Worm (Caenorhabditis elegans) whole organism, late embryonic: Measurements from ENCODE around the gene T20D4.7.
"Not testable (repeated sequence)": the region's sequence is repeated elsewhere in the genome, so short reads cannot be mapped to it uniquely, and the experiment has no call there.

ENCODE experiments used
- F13H6.1 ChIP-seq: sonication (generic microtip); optimal IDR thresholded peaks from 2 replicates; lab custom pipeline; 2016; ENCODE audit warnings: missing genetic modification characterization, missing compliant biosample characterization
- ahr-1 ChIP-seq: sonication (generic microtip); optimal IDR thresholded peaks from 2 replicates; lab custom pipeline; 2016; ENCODE audit warnings: missing genetic modification characterization, missing compliant biosample characterization
- ceh-14 ChIP-seq: sonication (generic microtip); optimal IDR thresholded peaks from 2 replicates; lab custom pipeline; 2016; ENCODE audit warnings: missing genotype, missing genetic modification characterization, missing compliant biosample characterization
- ceh-19 ChIP-seq: fragments of 200-800 bp; sonication (Bioruptor generic); optimal IDR thresholded peaks from 2 replicates; lab custom pipeline; 2018; ENCODE audit warnings: mild to moderate bottlenecking, missing genetic modification characterization, missing compliant biosample characterization
- ceh-2 ChIP-seq: sonication (generic microtip); optimal IDR thresholded peaks from 2 replicates; lab custom pipeline; 2016; ENCODE audit warnings: missing genotype, missing genetic modification characterization, missing compliant biosample characterization
- ceh-30 ChIP-seq: fragments of 150-350 bp; optimal IDR thresholded peaks from 2 replicates; lab custom pipeline; 2014; ENCODE audit warnings: missing biosample characterization, missing genetic modification characterization
- ceh-31 ChIP-seq: sonication (generic microtip); optimal IDR thresholded peaks from 2 replicates; lab custom pipeline; 2016; ENCODE audit warnings: missing genetic modification characterization, missing compliant biosample characterization
- ceh-6 ChIP-seq: fragments of 200-800 bp; sonication (Bioruptor generic); optimal IDR thresholded peaks from 2 replicates; lab custom pipeline; 2018; ENCODE audit warnings: mild to moderate bottlenecking, missing genetic modification characterization, missing compliant biosample characterization
- ceh-9 ChIP-seq: sonication (generic microtip); optimal IDR thresholded peaks from 2 replicates; lab custom pipeline; 2016; ENCODE audit warnings: mild to moderate bottlenecking, missing genetic modification characterization, inconsistent platforms, missing compliant biosample characterization
- che-1 ChIP-seq: sonication (generic microtip); optimal IDR thresholded peaks from 2 replicates; lab custom pipeline; 2016; ENCODE audit warnings: mild to moderate bottlenecking, missing genetic modification characterization, missing compliant biosample characterization
- dmd-4 ChIP-seq: sonication (generic microtip); optimal IDR thresholded peaks from 2 replicates; lab custom pipeline; 2016; ENCODE audit warnings: borderline replicate concordance, missing genetic modification characterization, missing compliant biosample characterization
- dve-1 ChIP-seq: sonication (generic microtip); optimal IDR thresholded peaks from 2 replicates; lab custom pipeline; 2017; ENCODE audit warnings: antibody characterized with exemption, mild to moderate bottlenecking, missing genetic modification characterization, missing compliant biosample characterization
- fax-1 ChIP-seq: sonication (generic microtip); optimal IDR thresholded peaks from 2 replicates; lab custom pipeline; 2016; ENCODE audit warnings: missing genotype, missing genetic modification characterization, missing compliant biosample characterization
- fkh-10 ChIP-seq: fragments of 150-350 bp; optimal IDR thresholded peaks from 2 replicates; lab custom pipeline; 2014; ENCODE audit warnings: missing biosample characterization, missing genetic modification reagents, missing genetic modification characterization
- gmeb-2 ChIP-seq: sonication (generic microtip); optimal IDR thresholded peaks from 2 replicates; lab custom pipeline; 2016; ENCODE audit warnings: missing genetic modification characterization, inconsistent platforms, missing compliant biosample characterization
- hlh-13 ChIP-seq: fragments of 200-800 bp; sonication (Bioruptor generic); optimal IDR thresholded peaks from 2 replicates; lab custom pipeline; 2018; ENCODE audit warnings: mild to moderate bottlenecking, missing genetic modification characterization, missing compliant biosample characterization
- hlh-15 ChIP-seq: sonication (generic microtip); optimal IDR thresholded peaks from 2 replicates; lab custom pipeline; 2016; ENCODE audit warnings: missing genetic modification characterization, missing compliant biosample characterization
- hlh-30 ChIP-seq: sonication (generic microtip); optimal IDR thresholded peaks from 2 replicates; lab custom pipeline; 2017; ENCODE audit warnings: antibody characterized with exemption, missing genetic modification characterization, missing compliant biosample characterization; ENCODE audit not compliant: insufficient read depth
- hlh-8 ChIP-seq: sonication (generic microtip); optimal IDR thresholded peaks from 2 replicates; lab custom pipeline; 2016; ENCODE audit warnings: missing genotype, missing genetic modification characterization, missing compliant biosample characterization
- lim-6 ChIP-seq: sonication (generic microtip); optimal IDR thresholded peaks from 2 replicates; lab custom pipeline; 2016; ENCODE audit warnings: missing genetic modification characterization, missing compliant biosample characterization
- madf-2 ChIP-seq: sonication (generic microtip); optimal IDR thresholded peaks from 2 replicates; lab custom pipeline; 2017; ENCODE audit warnings: missing genetic modification characterization, missing compliant biosample characterization
- nhr-11 ChIP-seq: fragments of 150-350 bp; optimal IDR thresholded peaks from 2 replicates; lab custom pipeline; 2014; ENCODE audit warnings: missing biosample characterization, missing genetic modification characterization
- npax-4 ChIP-seq: sonication (generic microtip); optimal IDR thresholded peaks from 2 replicates; lab custom pipeline; 2016; ENCODE audit warnings: missing genetic modification characterization, missing compliant biosample characterization
- pag-3 ChIP-seq: sonication (generic microtip); optimal IDR thresholded peaks from 2 replicates; lab custom pipeline; 2016; ENCODE audit warnings: missing compliant biosample characterization, missing genetic modification characterization, borderline replicate concordance
- pax-1 ChIP-seq: fragments of 150-350 bp; optimal IDR thresholded peaks from 2 replicates; lab custom pipeline; 2014; ENCODE audit warnings: missing biosample characterization, missing genetic modification characterization
- pha-2 ChIP-seq: sonication (generic microtip); optimal IDR thresholded peaks from 2 replicates; lab custom pipeline; 2017; ENCODE audit warnings: mild to moderate bottlenecking, missing genetic modification characterization, missing compliant biosample characterization
- pha-4 ChIP-seq: fragments of 150-350 bp; optimal IDR thresholded peaks from 2 replicates; lab custom pipeline; 2018; ENCODE audit warnings: missing biosample characterization, missing genetic modification reagents, missing genetic modification characterization
- pqm-1 ChIP-seq: sonication (generic microtip); optimal IDR thresholded peaks from 2 replicates; lab custom pipeline; 2016; ENCODE audit warnings: missing genetic modification characterization, missing compliant biosample characterization
- pros-1 ChIP-seq: fragments of 150-350 bp; optimal IDR thresholded peaks from 2 replicates; lab custom pipeline; 2014; ENCODE audit warnings: missing biosample characterization, missing genetic modification reagents, missing genetic modification characterization
- ref-2 ChIP-seq: sonication (generic microtip); optimal IDR thresholded peaks from 2 replicates; lab custom pipeline; 2016; ENCODE audit warnings: missing genetic modification characterization, missing compliant biosample characterization
- sdc-2 ChIP-seq: sonication (generic microtip); optimal IDR thresholded peaks from 2 replicates; lab custom pipeline; 2016; ENCODE audit warnings: missing genotype, missing genetic modification characterization, missing compliant biosample characterization
- syd-9 ChIP-seq: sonication (generic microtip); optimal IDR thresholded peaks from 2 replicates; lab custom pipeline; 2016; ENCODE audit warnings: mild to moderate bottlenecking, missing genetic modification characterization, moderate library complexity, missing compliant biosample characterization
- tbx-2 ChIP-seq: sonication (generic microtip); optimal IDR thresholded peaks from 2 replicates; lab custom pipeline; 2016; ENCODE audit warnings: missing genetic modification characterization, missing compliant biosample characterization
- zip-5 ChIP-seq: sonication (generic microtip); optimal IDR thresholded peaks from 2 replicates; lab custom pipeline; 2016; ENCODE audit warnings: missing genetic modification characterization, missing compliant biosample characterization
- ztf-16 ChIP-seq: sonication (generic microtip); optimal IDR thresholded peaks from 2 replicates; lab custom pipeline; 2017; ENCODE audit warnings: missing genetic modification characterization, missing compliant biosample characterization

The T20D4.7 gene

DNA sequence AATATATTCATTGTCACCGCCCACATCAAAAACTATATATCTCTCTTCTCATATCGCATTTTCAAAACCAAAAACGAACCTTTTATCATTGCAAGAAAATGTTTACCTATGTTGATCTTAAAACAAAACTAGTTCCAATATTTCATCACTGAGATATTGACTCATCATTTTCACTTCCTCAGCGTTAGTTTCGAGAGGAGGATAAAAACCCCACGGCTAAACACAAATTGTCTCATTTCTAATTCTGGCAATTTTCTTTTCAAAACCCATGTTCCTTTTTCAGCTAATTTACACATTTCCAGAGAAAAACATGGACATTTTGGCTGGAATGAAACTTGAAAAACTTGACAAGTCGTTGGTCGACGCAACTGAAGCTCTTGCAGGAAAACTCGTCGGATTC lies at the start of gene T20D4.7:
Gene T20D4.7 (plus strand): TSS at position 301 of the 400 bp plus-strand sequence.
- TF ChIP-seq pha-4 (tag; lab: Kevin White, UChicago), result no peak
- TF ChIP-seq lim-6 (tag; lab: Kevin White, UChicago), result no peak
- TF ChIP-seq dve-1 (tag; lab: Kevin White, UChicago), result no peak
- TF ChIP-seq fax-1 (tag; lab: Kevin White, UChicago), result no peak
- TF ChIP-seq ceh-14 (tag; lab: Kevin White, UChicago), result no peak
- TF ChIP-seq syd-9 (tag; lab: Kevin White, UChicago), result no peak
- TF ChIP-seq hlh-15 (tag; lab: Kevin White, UChicago), result no peak
- TF ChIP-seq ceh-19 (GFP tag; lab: Kevin White, UChicago), result no peak
- no peak for TF ChIP-seq pax-1

DNA sequence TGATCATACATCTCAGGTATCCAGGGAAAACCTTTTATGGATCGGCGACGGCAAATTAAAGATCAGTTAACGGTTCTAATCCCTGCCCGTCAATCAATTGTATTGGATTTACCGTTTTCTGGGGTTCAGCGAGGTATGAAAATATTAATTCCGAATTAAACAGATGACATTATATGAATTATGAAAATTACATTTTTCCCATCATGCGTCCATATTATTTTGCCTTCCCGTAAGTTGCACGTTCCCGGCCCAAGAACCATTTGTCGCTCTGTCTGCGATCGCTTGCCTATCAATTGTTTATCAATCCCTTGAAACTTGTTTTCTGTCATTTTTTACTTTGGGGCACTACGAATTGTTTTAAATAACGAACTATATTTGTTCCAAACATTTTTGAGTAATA lies 47.1 kb upstream of the T20D4.7 start:
- TF ChIP-seq npax-4 (tag; lab: Kevin White, UChicago) (no peak), pax-1 (no peak), ceh-30 (tag; lab: Kevin White, UChicago) (no peak), madf-2 (tag; lab: Kevin White, UChicago) (no peak), ahr-1 (tag; lab: Kevin White, UChicago) (no peak), ref-2 (tag; lab: Kevin White, UChicago) (no peak), nhr-11 (no peak), ceh-6 (GFP tag; lab: Kevin White, UChicago) (no peak), pag-3 (tag; lab: Kevin White, UChicago) (no peak), hlh-30 (tag; lab: Kevin White, UChicago) (no peak), zip-5 (tag; lab: Kevin White, UChicago) (no peak), pha-2 (tag; lab: Kevin White, UChicago) (no peak), fax-1 (tag; lab: Kevin White, UChicago) (no peak), pha-4 (tag; lab: Kevin White, UChicago) (no peak), ztf-16 (tag; lab: Kevin White, UChicago) (no peak), ceh-31 (no peak), hlh-8 (tag; lab: Kevin White, UChicago) (no peak), gmeb-2 (tag; lab: Kevin White, UChicago) (no peak)
- TF ChIP-seq, all 69 proteins: peak for 0

DNA sequence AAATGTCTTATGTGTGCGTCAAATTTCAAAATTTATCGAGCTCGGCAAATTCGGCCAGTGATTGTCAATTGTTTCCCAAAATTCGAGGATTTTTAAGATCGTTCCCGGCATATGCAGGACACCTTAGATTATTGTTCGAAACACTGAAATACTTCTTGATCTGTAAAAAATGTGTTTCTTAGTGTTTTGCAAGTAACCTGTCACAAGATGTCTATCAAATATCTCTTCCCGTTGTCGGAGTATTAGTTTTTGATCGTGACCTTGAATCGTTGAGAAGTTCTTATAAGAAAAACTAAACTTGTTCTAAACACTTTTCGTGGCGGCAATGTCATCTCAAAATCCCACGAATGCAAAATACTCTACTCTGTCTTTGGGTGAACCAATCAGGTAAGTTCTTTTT lies 46.2 kb upstream of the T20D4.7 start, which contains the start of gene C04E12.4:
Gene C04E12.4 (plus strand): TSS at position 301 of the 400 bp plus-strand sequence.
- TF ChIP-seq dve-1 (tag; lab: Kevin White, UChicago), result no peak
- no peak for TF ChIP-seq F13H6.1 (tag; lab: Kevin White, UChicago)
- TF ChIP-seq ahr-1 (tag; lab: Kevin White, UChicago), result no peak
- no peak for TF ChIP-seq sdc-2 (tag; lab: Kevin White, UChicago)
- no peak for TF ChIP-seq ceh-19 (GFP tag; lab: Kevin White, UChicago)
- TF ChIP-seq pqm-1 (tag; lab: Kevin White, UChicago), result no peak
- TF ChIP-seq hlh-13 (GFP tag; lab: Kevin White, UChicago), result no peak
- no peak for TF ChIP-seq fkh-10 (GFP tag; lab: Kevin White, UChicago)
- TF ChIP-seq ceh-2 (tag; lab: Kevin White, UChicago), result no peak
- no peak for TF ChIP-seq tbx-2 (tag; lab: Kevin White, UChicago)
- TF ChIP-seq ref-2 (tag; lab: Kevin White, UChicago), result no peak
- no peak for TF ChIP-seq dmd-4 (tag; lab: Kevin White, UChicago)
- no peak for TF ChIP-seq gmeb-2 (tag; lab: Kevin White, UChicago)
- no peak for TF ChIP-seq ceh-9 (tag; lab: Kevin White, UChicago)
- TF ChIP-seq che-1, result no peak

DNA sequence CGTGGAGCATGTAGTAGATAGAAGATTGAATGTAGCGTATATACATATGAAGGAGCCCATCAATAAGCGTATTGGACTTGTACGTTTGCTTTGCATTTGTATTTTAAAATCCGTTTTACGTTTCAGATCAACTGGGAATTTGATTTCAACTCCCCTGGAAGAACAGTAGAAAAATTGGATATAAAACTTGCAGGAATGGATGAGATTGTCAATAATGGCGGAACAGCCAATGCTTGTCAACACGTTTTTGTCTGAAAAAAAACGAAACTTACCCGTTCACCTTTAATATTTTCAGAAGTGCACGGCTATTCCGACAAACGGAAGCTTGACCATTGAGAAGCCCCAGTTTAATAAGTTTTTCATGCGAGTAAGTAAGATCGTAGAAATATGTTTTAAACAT lies 40.9 kb upstream of the T20D4.7 start, which contains the start of gene C04E12.2:
Gene C04E12.2 (plus strand): TSS at position 301 of the 400 bp plus-strand sequence.
- not testable (repeated sequence) for TF ChIP-seq pha-2, pros-1, ztf-16 (tag; lab: Kevin White, UChicago)
- TF ChIP-seq, all 69 proteins: peak for 0; not testable (repeated sequence) for 69
